Fruit fly (Drosophila melanogaster): ENCODE results near the gene CIA30.

The CIA30 gene

dm6 chr3R:29736678-29737093 lies at the start of gene CIA30, which contains the start of gene CG7601 (continued):
- TF ChIP-seq Ets96B (tag; optimal IDR thresholded peaks at IDR 0.05) (peak; percentile 98), CG16779 (tag; optimal IDR thresholded peaks at IDR 0.05) (peak; percentile 95), CG6163 (GFP tag; IDR thresholded peaks at IDR 0.05) (peak; percentile 100), CG8319 (GFP tag; optimal IDR thresholded peaks at IDR 0.05) (peak; percentile 99), CG6854 (GFP tag; optimal IDR thresholded peaks at IDR 0.05) (peak; percentile 97), CG15336 (GFP tag; IDR thresholded peaks at IDR 0.05) (peak; percentile 100), CG10669 (GFP tag; optimal IDR thresholded peaks at IDR 0.05) (peak; percentile 99), CG7368 (GFP tag; optimal IDR thresholded peaks at IDR 0.05) (peak; percentile 99)

dm6 chr3R:29689211-29689610 lies 47.6 kb upstream of the CIA30 start, which contains the start of gene Obp99c:
Gene Obp99c (minus strand): TSS chr3R:29689311.
- no peak for TF ChIP-seq topi (GFP tag; optimal IDR thresholded peaks at IDR 0.05)

dm6 chr3R:29689833-29690538 lies 46.8 kb upstream of the CIA30 start:
- TF ChIP-seq CG1621 (tag; optimal IDR thresholded peaks at IDR 0.05) (no peak), dsx (GFP tag; optimal IDR thresholded peaks at IDR 0.05; ENCODE audit: poor library complexity, severe bottlenecking) (peak; percentile 38), fkh (GFP tag; optimal IDR thresholded peaks at IDR 0.05) (peak; percentile 5), Eip78C (GFP tag) (peak; percentile 52), svp (GFP tag) (peak; percentile 78), Hr39 (GFP tag; optimal IDR thresholded peaks at IDR 0.05) (no peak), CG32006 (GFP tag; optimal IDR thresholded peaks at IDR 0.05) (peak; percentile 12)

- TF ChIP-seq topi (GFP tag; optimal IDR thresholded peaks at IDR 0.05) (peak; percentile 44), CG8119 (GFP tag; IDR thresholded peaks at IDR 0.05) (peak; percentile 49; the same call in 2 of the 3 replicates), net (GFP tag; optimal IDR thresholded peaks at IDR 0.05) (peak; percentile 42), CG3032 (tag; optimal IDR thresholded peaks at IDR 0.05) (peak; percentile 61), vri (GFP tag; optimal IDR thresholded peaks at IDR 0.05) (no peak), fd85E (GFP tag; optimal IDR thresholded peaks at IDR 0.05) (no peak), salr (GFP tag; optimal IDR thresholded peaks at IDR 0.05) (peak in 1 of 2 experiments; percentile 37), CG10631 (GFP tag; optimal IDR thresholded peaks at IDR 0.05) (peak; percentile 35), fkh (GFP tag; optimal IDR thresholded peaks at IDR 0.05) (no peak), svp (GFP tag) (peak; percentile 13), acj6 (GFP tag; optimal IDR thresholded peaks at IDR 0.05) (peak; percentile 35), spab (GFP tag; optimal IDR thresholded peaks at IDR 0.05) (peak; percentile 37), OdsH (GFP tag; optimal IDR thresholded peaks at IDR 0.05) (peak; percentile 41), CG32006 (GFP tag; optimal IDR thresholded peaks at IDR 0.05) (peak; percentile 63), fd59A (GFP tag; optimal IDR thresholded peaks at IDR 0.05) (peak; percentile 55), Hr39 (GFP tag; optimal IDR thresholded peaks at IDR 0.05) (peak; percentile 31), CG11762 (GFP tag; optimal IDR thresholded peaks at IDR 0.05; ENCODE audit: insufficient read depth) (no peak), Gug (GFP tag; IDR thresholded peaks at IDR 0.05) (no peak), dsx (GFP tag; optimal IDR thresholded peaks at IDR 0.05; ENCODE audit: poor library complexity, severe bottlenecking) (no peak), CG8319 (GFP tag; optimal IDR thresholded peaks at IDR 0.05) (no peak), Sox15 (GFP tag; optimal IDR thresholded peaks at IDR 0.05) (peak; percentile 16), Eip78C (GFP tag) (peak; percentile 90), Lpt (GFP tag; optimal IDR thresholded peaks at IDR 0.05) (no peak), ss (GFP tag; optimal IDR thresholded peaks at IDR 0.05) (no peak), CG6808 (GFP tag; optimal IDR thresholded peaks at IDR 0.05) (peak; percentile 6), eg (GFP tag; IDR thresholded peaks at IDR 0.05) (peak; percentile 44; the same call in 1 of the 3 replicates), Smox (GFP tag; optimal IDR thresholded peaks at IDR 0.05) (peak; percentile 15), Ets96B (tag; optimal IDR thresholded peaks at IDR 0.05) (peak; percentile 71), CG31627 (GFP tag; optimal IDR thresholded peaks at IDR 0.05) (peak; percentile 36), pdm3 (GFP tag; optimal IDR thresholded peaks at IDR 0.05) (peak; percentile 61), CG16779 (tag; optimal IDR thresholded peaks at IDR 0.05) (no peak), achi (GFP tag; optimal IDR thresholded peaks at IDR 0.05) (peak; percentile 54), CG3919 (GFP tag; optimal IDR thresholded peaks at IDR 0.05) (peak; percentile 61), CG11294 (GFP tag; IDR thresholded peaks at IDR 0.05) (no peak), CG6792 (GFP tag; optimal IDR thresholded peaks at IDR 0.05) (no peak), Sox102F (GFP tag; optimal IDR thresholded peaks at IDR 0.05) (no peak), CG6163 (GFP tag; IDR thresholded peaks at IDR 0.05) (peak; percentile 63; the same call in 2 of the 3 replicates), CG34406 (GFP tag; optimal IDR thresholded peaks at IDR 0.05) (peak; percentile 6)
Measured at dm6 chr3R:29690539-29690852, 46.3 kb upstream of the CIA30 start.

All from whole organism, prepupa.